Fruit fly (Drosophila melanogaster) whole organism, adult: ENCODE measurements around the gene CG33630.
A peak's percentile ranks its signal among the peaks of the same experiment; 100 is the strongest.

Experiments used
- CG11617 ChIP-seq: fragments of 200-800 bp; sonication (Bioruptor generic); optimal IDR thresholded peaks from 2 replicates; lab custom pipeline; 2017; ENCODE audit warnings: mild to moderate bottlenecking, missing biosample characterization, missing genetic modification reagents, missing genetic modification characterization
- CG1620 ChIP-seq: fragments of 200-800 bp; sonication (Bioruptor generic); optimal IDR thresholded peaks from 2 replicates; lab custom pipeline; 2016; ENCODE audit warnings: missing biosample characterization, missing genetic modification characterization
- CG33017 ChIP-seq: fragments of 200-800 bp; sonication (Bioruptor generic); optimal IDR thresholded peaks from 2 replicates; lab custom pipeline; 2018; ENCODE audit warnings: missing biosample characterization, mild to moderate bottlenecking, missing genetic modification characterization, moderate library complexity
- CG5204 ChIP-seq: fragments of 200-800 bp; sonication (Bioruptor generic); optimal IDR thresholded peaks from 2 replicates; lab custom pipeline; 2016; ENCODE audit warnings: missing biosample characterization, missing genetic modification characterization
- CG7045 ChIP-seq: fragments of 200-800 bp; sonication (Bioruptor generic); optimal IDR thresholded peaks from 2 replicates; lab custom pipeline; 2017; ENCODE audit warnings: missing biosample characterization, mild to moderate bottlenecking, missing genetic modification characterization
- Clk ChIP-seq: fragments of 200-800 bp; sonication (Bioruptor generic); optimal IDR thresholded peaks from 2 replicates; lab custom pipeline; 2017; ENCODE audit warnings: missing biosample characterization, missing genetic modification characterization
- Crg-1 ChIP-seq: fragments of 200-800 bp; sonication (Bioruptor generic); optimal IDR thresholded peaks from 2 replicates; lab custom pipeline; 2016; ENCODE audit warnings: missing biosample characterization, missing genetic modification characterization
- bab1 ChIP-seq: fragments of 200-800 bp; sonication (Bioruptor generic); optimal IDR thresholded peaks from 3 replicates; lab custom pipeline; 2019; ENCODE audit warnings: missing biosample characterization, mild to moderate bottlenecking, missing genetic modification characterization, moderate library complexity
- cic ChIP-seq: fragments of 200-800 bp; sonication (Bioruptor generic); optimal IDR thresholded peaks from 2 replicates; lab custom pipeline; 2017; ENCODE audit warnings: missing biosample characterization, mild to moderate bottlenecking, missing genetic modification characterization, moderate library complexity
- cnc ChIP-seq, 2 experiments: fragments of >200 bp; optimal IDR thresholded peaks; 2 replicates each; lab custom pipeline; 2017
- ovo ChIP-seq: fragments of 200-800 bp; sonication (Bioruptor generic); optimal IDR thresholded peaks from 2 replicates; lab custom pipeline; 2016; ENCODE audit warnings: missing biosample characterization, missing genetic modification characterization
- tj ChIP-seq: fragments of 200-800 bp; sonication (Bioruptor generic); optimal IDR thresholded peaks from 3 replicates; lab custom pipeline; 2017; ENCODE audit warnings: missing biosample characterization, mild to moderate bottlenecking, missing genetic modification characterization, moderate library complexity
- toe ChIP-seq: fragments of 200-800 bp; sonication (Bioruptor generic); optimal IDR thresholded peaks from 2 replicates; lab custom pipeline; 2016; ENCODE audit warnings: missing biosample characterization, missing genetic modification characterization

DNA sequence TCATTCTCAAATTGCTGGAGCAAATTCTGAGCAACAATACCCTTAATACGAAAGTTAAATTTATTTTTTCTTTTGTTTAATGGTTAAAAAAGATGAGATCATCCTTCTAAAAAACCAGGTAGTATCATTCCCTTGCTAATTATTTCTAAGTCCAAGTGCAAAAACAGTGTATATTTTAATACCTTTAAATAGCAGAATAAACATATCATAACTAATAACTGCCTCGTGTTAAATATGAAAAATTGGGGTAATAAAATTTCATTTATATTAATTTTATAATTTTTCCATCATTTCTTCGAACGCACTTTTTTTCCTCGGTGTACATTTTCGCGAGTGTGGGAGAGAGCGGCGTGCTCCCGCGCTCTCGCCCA lies 49.4 kb downstream of the CG33630 start:
- TF ChIP-seq toe (peak; percentile 4), CG7045 (GFP tag; lab: Kevin White, UChicago) (peak; percentile 26), CG33017 (peak; percentile 14), cnc (optimal IDR thresholded peaks at IDR 0.05; lab: Kevin White, UChicago) (no peak), Clk (GFP tag; lab: Kevin White, UChicago) (no peak), Crg-1 (no peak), bab1 (GFP tag; lab: Kevin White, UChicago) (no peak), CG5204 (no peak), tj (GFP tag; lab: Kevin White, UChicago) (no peak), ovo (GFP tag; lab: Kevin White, UChicago) (no peak), cic (no peak), CG11617 (GFP tag; lab: Kevin White, UChicago) (peak; percentile 76), CG1620 (GFP tag; lab: Kevin White, UChicago) (no peak)
